Fruit fly (Drosophila melanogaster) whole organism, wandering third instar larva: ENCODE data around the gene Gr36a.

ENCODE experiments used
- Abd-B ChIP-seq: fragments of >200 bp; optimal IDR thresholded peaks from 2 replicates; lab custom pipeline; 2017; ENCODE audit warnings: missing biosample characterization, missing genetic modification characterization
- CG32264 ChIP-seq: fragments of 200-800 bp; sonication (Bioruptor generic); optimal IDR thresholded peaks from 2 replicates; lab custom pipeline; 2016; ENCODE audit warnings: missing biosample characterization, missing genetic modification characterization
- CG9705 ChIP-seq: fragments of 200-800 bp; sonication (Bioruptor generic); optimal IDR thresholded peaks from 2 replicates; lab custom pipeline; 2018; ENCODE audit warnings: missing biosample characterization, mild to moderate bottlenecking, missing genetic modification characterization
- CrebA ChIP-seq: fragments of 200-800 bp; sonication (Bioruptor generic); optimal IDR thresholded peaks from 2 replicates; lab custom pipeline; 2016; ENCODE audit warnings: missing biosample characterization, mild to moderate bottlenecking, missing genetic modification characterization, borderline replicate concordance
- Dfd ChIP-seq: fragments of >200 bp; optimal IDR thresholded peaks from 2 replicates; lab custom pipeline; 2017; ENCODE audit warnings: missing biosample characterization, missing genetic modification characterization
- Dif ChIP-seq: fragments of 200-275, 200-300 bp; sonication (Bioruptor generic); optimal IDR thresholded peaks from 2 replicates; lab custom pipeline; 2018; ENCODE audit warnings: missing biosample characterization, missing genetic modification characterization; ENCODE audit not compliant: partially characterized antibody
- HLH106 ChIP-seq: fragments of 200-800 bp; optimal IDR thresholded peaks from 3 replicates; lab custom pipeline; 2019; ENCODE audit warnings: missing biosample characterization, mild to moderate bottlenecking, missing genetic modification characterization, moderate library complexity
- Hnf4 ChIP-seq: fragments of 200-800 bp; sonication (Bioruptor generic); optimal IDR thresholded peaks from 2 replicates; lab custom pipeline; 2016; ENCODE audit warnings: missing biosample characterization, mild to moderate bottlenecking, missing genetic modification characterization
- Hr78 ChIP-seq: fragments of >200 bp; optimal IDR thresholded peaks from 2 replicates; lab custom pipeline; 2017; ENCODE audit warnings: missing biosample characterization, missing genetic modification characterization
- Hr83 ChIP-seq: fragments of 200-300 bp; sonication (Bioruptor generic); optimal IDR thresholded peaks from 2 replicates; lab custom pipeline; 2016; ENCODE audit warnings: missing biosample characterization, mild to moderate bottlenecking, missing genetic modification characterization, moderate library complexity; ENCODE audit not compliant: poor library complexity, severe bottlenecking
- Mio ChIP-seq: sonication (Bioruptor generic); optimal IDR thresholded peaks from 2 replicates; lab custom pipeline; 2016; ENCODE audit warnings: missing biosample characterization, missing genetic modification characterization
- Myc ChIP-seq: fragments of >200 bp; optimal IDR thresholded peaks from 2 replicates; lab custom pipeline; 2017
- N ChIP-seq: fragments of >200 bp; optimal IDR thresholded peaks from 2 replicates; lab custom pipeline; 2018; ENCODE audit warnings: missing biosample characterization, missing external identifiers, missing genetic modification characterization
- OdsH ChIP-seq: fragments of 200-800 bp; sonication (Bioruptor generic); optimal IDR thresholded peaks from 2 replicates; lab custom pipeline; 2016; ENCODE audit warnings: missing biosample characterization, mild to moderate bottlenecking, missing genetic modification characterization
- Rel ChIP-seq, 2 experiments: fragments of 200-800 bp; sonication (Bioruptor generic) in 1 of 2; optimal IDR thresholded peaks; 2 replicates in 1 of 2; 3 replicates in 1 of 2; lab custom pipeline; 2016 to 2019; ENCODE audit warnings: mild to moderate bottlenecking in 2 of 2, missing biosample characterization in 2 of 2, missing genetic modification characterization in 2 of 2, moderate library complexity in 1 of 2
- Sp1 ChIP-seq: fragments of 200-800 bp; sonication (Bioruptor generic); optimal IDR thresholded peaks from 3 replicates; lab custom pipeline; 2019; ENCODE audit warnings: missing biosample characterization, mild to moderate bottlenecking, missing genetic modification characterization, moderate library complexity
- Vsx2 ChIP-seq: fragments of 200-300, 225-300 bp; sonication (Bioruptor generic); optimal IDR thresholded peaks from 2 replicates; lab custom pipeline; 2018; ENCODE audit warnings: missing biosample characterization, missing genetic modification characterization; ENCODE audit not compliant: partially characterized antibody
- br ChIP-seq: fragments of 200-800 bp; sonication (Bioruptor generic); optimal IDR thresholded peaks from 2 replicates; lab custom pipeline; 2016; ENCODE audit warnings: missing biosample characterization, missing genetic modification characterization
- brk ChIP-seq: fragments of 200-800 bp; sonication (Bioruptor generic); optimal IDR thresholded peaks from 2 replicates; lab custom pipeline; 2016; ENCODE audit warnings: missing biosample characterization, mild to moderate bottlenecking, missing genetic modification characterization
- dl ChIP-seq, 2 experiments: fragments of 175-275, 200-275 bp in 1 of 2; fragments of 200-275 bp in 1 of 2; sonication (Bioruptor generic); optimal IDR thresholded peaks; lab custom pipeline; 2018; ENCODE audit warnings: mild to moderate bottlenecking in 2 of 2, missing biosample characterization in 2 of 2, missing genetic modification characterization in 2 of 2, moderate library complexity in 2 of 2; ENCODE audit not compliant: partially characterized antibody in 2 of 2, insufficient read depth in 1 of 2
- dmrt93B ChIP-seq: fragments of 200-800 bp; sonication (Bioruptor generic); optimal IDR thresholded peaks from 2 replicates; lab custom pipeline; 2018; ENCODE audit warnings: missing biosample characterization, mild to moderate bottlenecking, missing genetic modification characterization
- dsf ChIP-seq: sonication (Bioruptor generic); optimal IDR thresholded peaks from 2 replicates; lab custom pipeline; 2016; ENCODE audit warnings: missing biosample characterization, missing genetic modification characterization, borderline replicate concordance
- foxo ChIP-seq, 2 experiments: fragments of 200-800 bp; sonication (Bioruptor generic); optimal IDR thresholded peaks; 2 replicates in 1 of 2; 3 replicates in 1 of 2; lab custom pipeline; 2016 to 2017; ENCODE audit warnings: missing biosample characterization in 2 of 2, missing genetic modification characterization in 2 of 2
- h ChIP-seq: fragments of 200-800 bp; sonication (Bioruptor generic); optimal IDR thresholded peaks from 3 replicates; lab custom pipeline; 2016; ENCODE audit warnings: missing biosample characterization, mild to moderate bottlenecking, missing genetic modification characterization
- lola ChIP-seq: fragments of >200 bp; optimal IDR thresholded peaks from 2 replicates; lab custom pipeline; 2017; ENCODE audit warnings: missing biosample characterization, missing genetic modification characterization
- pan ChIP-seq: fragments of >200 bp; optimal IDR thresholded peaks from 2 replicates; lab custom pipeline; 2017
- psq ChIP-seq: fragments of 200-800 bp; sonication (Bioruptor generic); optimal IDR thresholded peaks from 3 replicates; lab custom pipeline; 2017; ENCODE audit warnings: missing biosample characterization, mild to moderate bottlenecking, missing genetic modification characterization, moderate library complexity
- rgr ChIP-seq: fragments of 200-800 bp; sonication (Bioruptor generic); optimal IDR thresholded peaks from 3 replicates; lab custom pipeline; 2016; ENCODE audit warnings: missing biosample characterization, mild to moderate bottlenecking, missing genetic modification characterization
- sage ChIP-seq: fragments of 200-800 bp; sonication (Bioruptor generic); optimal IDR thresholded peaks from 2 replicates; lab custom pipeline; 2016; ENCODE audit warnings: missing biosample characterization, mild to moderate bottlenecking, missing genetic modification characterization
- sv ChIP-seq: fragments of 200-800 bp; sonication (Bioruptor generic); optimal IDR thresholded peaks from 3 replicates; lab custom pipeline; 2016; ENCODE audit warnings: missing biosample characterization, missing genetic modification characterization
- tai ChIP-seq: sonication (Bioruptor generic); optimal IDR thresholded peaks from 2 replicates; lab custom pipeline; 2016; ENCODE audit warnings: missing biosample characterization, missing genetic modification characterization
- woc ChIP-seq: sonication (Bioruptor generic); optimal IDR thresholded peaks from 2 replicates; lab custom pipeline; 2016; ENCODE audit warnings: missing biosample characterization, mild to moderate bottlenecking, missing genetic modification characterization

Gr36a gene

DNA sequence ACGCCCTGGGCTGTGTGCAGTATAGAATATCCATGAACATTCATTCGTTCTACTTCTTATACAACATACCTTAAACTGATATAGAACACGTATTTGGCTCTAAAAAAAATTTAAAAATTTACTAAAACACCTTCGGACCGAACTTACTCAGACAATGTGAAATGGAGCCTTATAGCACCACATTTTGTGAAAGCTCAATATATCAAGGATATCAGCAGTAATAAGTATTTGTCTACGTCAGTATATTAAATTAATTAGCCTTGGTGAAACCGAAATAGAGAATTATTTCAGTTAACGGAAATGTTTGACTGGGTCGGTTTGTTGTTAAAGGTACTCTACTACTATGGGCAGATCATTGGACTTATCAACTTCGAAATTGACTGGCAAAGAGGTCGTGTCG, at the start of gene Gr36a:
Gene Gr36a, plus strand, starts transcription at position 301 of the 400 bp plus-strand sequence.
- no peak for TF ChIP-seq Dfd (GFP tag; lab: Kevin White, UChicago)
- no peak for TF ChIP-seq dmrt93B (GFP tag; lab: Kevin White, UChicago)
- no peak for TF ChIP-seq CG9705 (GFP tag; lab: Kevin White, UChicago)
- TF ChIP-seq Hnf4 = no peak
- TF ChIP-seq br (GFP tag; lab: Kevin White, UChicago) = no peak
- no peak for TF ChIP-seq sage
- TF ChIP-seq dsf (GFP tag; lab: Kevin White, UChicago) = no peak
- no peak for TF ChIP-seq CrebA
- TF ChIP-seq Myc (lab: Kevin White, UChicago) = no peak
- no peak for TF ChIP-seq lola (GFP tag; lab: Kevin White, UChicago)
- no peak for TF ChIP-seq HLH106 (tag; lab: Kevin White, UChicago)
- no peak for TF ChIP-seq Sp1
- no peak for TF ChIP-seq foxo (GFP tag; optimal IDR thresholded peaks at IDR 0.05; lab: Kevin White, UChicago)
- TF ChIP-seq Dif (GFP tag; lab: Kevin White, UChicago) = no peak
- TF ChIP-seq Rel (GFP tag; optimal IDR thresholded peaks at IDR 0.05; lab: Kevin White, UChicago) = no peak
- no peak for TF ChIP-seq Rel (tag; optimal IDR thresholded peaks at IDR 0.05; lab: Kevin White, UChicago)
- no peak for TF ChIP-seq sv
- TF ChIP-seq Hr83 = no peak

DNA sequence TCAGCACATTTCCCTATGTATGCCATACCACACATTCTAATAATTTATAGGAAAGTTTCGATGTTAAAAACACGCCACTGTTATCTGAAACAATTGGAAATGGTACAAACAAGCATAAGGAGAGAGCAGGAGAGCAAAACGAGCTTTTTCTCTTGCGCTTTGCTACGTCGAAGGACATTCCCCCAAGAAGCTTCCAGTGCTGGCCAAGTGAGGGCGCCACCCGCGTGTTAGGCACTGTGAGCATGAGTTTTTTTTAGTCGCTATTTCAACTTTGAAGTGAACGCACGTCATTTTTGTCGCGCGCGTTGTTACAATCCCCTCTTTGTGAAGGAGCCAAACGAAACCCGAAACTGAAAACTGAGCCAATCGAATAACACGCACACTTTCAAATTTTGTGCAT, 45.6 kb upstream of the Gr36a start, which contains the start of the genes CG34106 and beat-IIIa:
Gene CG34106, plus strand, starts transcription at position 230 of the 400 bp plus-strand sequence.
Gene beat-IIIa, plus strand, starts transcription at position 230 of the 400 bp plus-strand sequence.
- TF ChIP-seq rgr = no peak
- no peak for TF ChIP-seq Rel (GFP tag; optimal IDR thresholded peaks at IDR 0.05; lab: Kevin White, UChicago)
- no peak for TF ChIP-seq Rel (tag; optimal IDR thresholded peaks at IDR 0.05; lab: Kevin White, UChicago)
- no peak for TF ChIP-seq woc
- TF ChIP-seq Sp1 = no peak

DNA sequence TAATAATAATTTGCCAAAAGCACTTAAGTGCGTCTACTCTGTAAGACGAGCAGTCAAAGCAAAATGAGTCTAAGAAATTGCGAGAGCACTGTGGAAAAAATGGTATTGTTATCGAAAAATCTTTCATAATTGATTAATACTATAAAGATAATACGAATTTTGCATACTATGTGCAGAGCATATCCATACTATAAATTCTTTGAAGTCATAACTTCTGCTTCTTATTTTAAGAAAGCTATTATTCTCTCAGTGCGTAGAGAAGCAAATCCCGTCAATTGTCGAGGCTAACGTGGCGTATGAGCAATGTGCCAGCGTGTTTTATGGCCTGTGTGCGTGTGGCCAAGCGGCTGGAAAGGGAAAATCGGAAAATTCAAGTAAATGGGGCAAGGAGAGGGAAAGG, 16.8 kb upstream of the Gr36a start:
- TF ChIP-seq Hnf4 (no peak), br (GFP tag; lab: Kevin White, UChicago) (no peak), dl (GFP tag; optimal IDR thresholded peaks at IDR 0.05; lab: Kevin White, UChicago; ENCODE audit: insufficient read depth in 1 of 2, partially characterized antibody in 2 of 2) (no peak), brk (no peak), foxo (GFP tag; optimal IDR thresholded peaks at IDR 0.05; lab: Kevin White, UChicago) (no peak), Vsx2 (GFP tag; lab: Kevin White, UChicago) (no peak), CG9705 (GFP tag; lab: Kevin White, UChicago) (no peak), Mio (GFP tag; lab: Kevin White, UChicago) (no peak), CG32264 (GFP tag; lab: Kevin White, UChicago) (no peak), Sp1 (no peak), Hr83 (no peak), Dfd (GFP tag; lab: Kevin White, UChicago) (no peak), dmrt93B (GFP tag; lab: Kevin White, UChicago) (no peak)

DNA sequence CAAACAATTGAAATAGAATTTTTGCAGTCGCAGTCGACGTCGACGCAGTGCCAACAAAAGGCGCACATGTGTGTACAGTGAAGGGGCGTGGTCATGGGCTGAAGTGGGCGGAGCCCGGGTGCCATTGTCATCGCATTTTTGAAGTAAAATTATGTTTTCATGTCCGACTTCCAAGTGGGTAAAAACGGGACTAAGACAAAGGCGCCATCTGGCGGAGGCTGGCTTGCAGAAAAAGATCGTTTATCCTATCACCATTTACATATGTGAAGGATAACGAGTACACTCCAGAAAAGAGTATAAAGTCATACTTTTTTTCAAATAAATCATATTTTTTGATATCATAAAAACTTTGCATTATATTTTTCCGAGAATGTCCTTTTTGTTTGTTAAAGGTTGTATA, 13.1 kb upstream of the Gr36a start:
- TF ChIP-seq h (GFP tag; lab: Kevin White, UChicago) (no peak), tai (GFP tag; lab: Kevin White, UChicago) (no peak), dsf (GFP tag; lab: Kevin White, UChicago) (no peak), Dif (GFP tag; lab: Kevin White, UChicago) (no peak), pan (lab: Kevin White, UChicago) (no peak), CrebA (no peak), Hr83 (no peak), lola (GFP tag; lab: Kevin White, UChicago) (no peak), CG32264 (GFP tag; lab: Kevin White, UChicago) (no peak), Hr78 (GFP tag; lab: Kevin White, UChicago) (no peak), psq (GFP tag; lab: Kevin White, UChicago) (no peak), N (GFP tag; lab: Kevin White, UChicago) (no peak), Myc (lab: Kevin White, UChicago) (no peak), sv (no peak), Abd-B (GFP tag; lab: Kevin White, UChicago) (no peak), Mio (GFP tag; lab: Kevin White, UChicago) (no peak), Dfd (GFP tag; lab: Kevin White, UChicago) (no peak), dmrt93B (GFP tag; lab: Kevin White, UChicago) (no peak), OdsH (GFP tag; lab: Kevin White, UChicago) (no peak)
